Fruit fly (Drosophila melanogaster) whole organism, wandering third instar larva: ENCODE data around the gene hwt.

Experiments used
- CrebA ChIP-seq: fragments of 200-800 bp; sonication (Bioruptor generic); optimal IDR thresholded peaks from 2 replicates; lab custom pipeline; 2016; ENCODE audit warnings: missing biosample characterization, mild to moderate bottlenecking, missing genetic modification characterization, borderline replicate concordance
- GATAd ChIP-seq: sonication (Bioruptor generic); optimal IDR thresholded peaks from 2 replicates; lab custom pipeline; 2016; ENCODE audit warnings: missing biosample characterization, missing genetic modification characterization
- Mio ChIP-seq: sonication (Bioruptor generic); optimal IDR thresholded peaks from 2 replicates; lab custom pipeline; 2016; ENCODE audit warnings: missing biosample characterization, missing genetic modification characterization
- Myc ChIP-seq: fragments of >200 bp; optimal IDR thresholded peaks from 2 replicates; lab custom pipeline; 2017
- Sp1 ChIP-seq: fragments of 200-800 bp; sonication (Bioruptor generic); optimal IDR thresholded peaks from 3 replicates; lab custom pipeline; 2019; ENCODE audit warnings: missing biosample characterization, mild to moderate bottlenecking, missing genetic modification characterization, moderate library complexity
- brk ChIP-seq: fragments of 200-800 bp; sonication (Bioruptor generic); optimal IDR thresholded peaks from 2 replicates; lab custom pipeline; 2016; ENCODE audit warnings: missing biosample characterization, mild to moderate bottlenecking, missing genetic modification characterization
- dl ChIP-seq, 2 experiments: fragments of 175-275, 200-275 bp in 1 of 2; fragments of 200-275 bp in 1 of 2; sonication (Bioruptor generic); optimal IDR thresholded peaks; lab custom pipeline; 2018; ENCODE audit warnings: mild to moderate bottlenecking in 2 of 2, missing biosample characterization in 2 of 2, missing genetic modification characterization in 2 of 2, moderate library complexity in 2 of 2; ENCODE audit not compliant: partially characterized antibody in 2 of 2, insufficient read depth in 1 of 2
- dmrt93B ChIP-seq: fragments of 200-800 bp; sonication (Bioruptor generic); optimal IDR thresholded peaks from 2 replicates; lab custom pipeline; 2018; ENCODE audit warnings: missing biosample characterization, mild to moderate bottlenecking, missing genetic modification characterization
- fru ChIP-seq: fragments of 200-800 bp; sonication (Bioruptor generic); optimal IDR thresholded peaks from 3 replicates; lab custom pipeline; 2016; ENCODE audit warnings: missing biosample characterization, mild to moderate bottlenecking, missing genetic modification characterization
- h ChIP-seq: fragments of 200-800 bp; sonication (Bioruptor generic); optimal IDR thresholded peaks from 3 replicates; lab custom pipeline; 2016; ENCODE audit warnings: missing biosample characterization, mild to moderate bottlenecking, missing genetic modification characterization
- lola ChIP-seq: fragments of >200 bp; optimal IDR thresholded peaks from 2 replicates; lab custom pipeline; 2017; ENCODE audit warnings: missing biosample characterization, missing genetic modification characterization
- pan ChIP-seq: fragments of >200 bp; optimal IDR thresholded peaks from 2 replicates; lab custom pipeline; 2017
- sv ChIP-seq: fragments of 200-800 bp; sonication (Bioruptor generic); optimal IDR thresholded peaks from 3 replicates; lab custom pipeline; 2016; ENCODE audit warnings: missing biosample characterization, missing genetic modification characterization
- tai ChIP-seq: sonication (Bioruptor generic); optimal IDR thresholded peaks from 2 replicates; lab custom pipeline; 2016; ENCODE audit warnings: missing biosample characterization, missing genetic modification characterization
- woc ChIP-seq: sonication (Bioruptor generic); optimal IDR thresholded peaks from 2 replicates; lab custom pipeline; 2016; ENCODE audit warnings: missing biosample characterization, mild to moderate bottlenecking, missing genetic modification characterization

The hwt gene

dm6 chrX:12467241-12467597 is 101.0 kb downstream of the hwt start:
- TF ChIP-seq h (GFP tag; lab: Kevin White, UChicago), result no peak
- TF ChIP-seq GATAd (GFP tag; lab: Kevin White, UChicago), result no peak
- TF ChIP-seq woc (GFP tag; lab: Kevin White, UChicago), result no peak
- no peak for TF ChIP-seq Myc (lab: Kevin White, UChicago)
- no peak for TF ChIP-seq dmrt93B (GFP tag; lab: Kevin White, UChicago)
- TF ChIP-seq brk (GFP tag; lab: Kevin White, UChicago), result no peak
- no peak for TF ChIP-seq tai (GFP tag; lab: Kevin White, UChicago)
- TF ChIP-seq sv (GFP tag; lab: Kevin White, UChicago), result no peak
- TF ChIP-seq Mio (GFP tag; lab: Kevin White, UChicago), result no peak
- no peak for TF ChIP-seq CrebA (GFP tag; lab: Kevin White, UChicago)
- no peak for TF ChIP-seq Sp1 (GFP tag; lab: Kevin White, UChicago)
- no peak for TF ChIP-seq lola
- no peak for TF ChIP-seq dl (GFP tag; optimal IDR thresholded peaks at IDR 0.05; lab: Kevin White, UChicago; ENCODE audit: insufficient read depth in 1 of 2, partially characterized antibody in 2 of 2)
- no peak for TF ChIP-seq pan
- no peak for TF ChIP-seq fru (GFP tag; lab: Kevin White, UChicago)
- TF ChIP-seq, all 38 proteins: peak for 0
